Worm (Caenorhabditis elegans): ENCODE results near the gene ugt-55.

DNA sequence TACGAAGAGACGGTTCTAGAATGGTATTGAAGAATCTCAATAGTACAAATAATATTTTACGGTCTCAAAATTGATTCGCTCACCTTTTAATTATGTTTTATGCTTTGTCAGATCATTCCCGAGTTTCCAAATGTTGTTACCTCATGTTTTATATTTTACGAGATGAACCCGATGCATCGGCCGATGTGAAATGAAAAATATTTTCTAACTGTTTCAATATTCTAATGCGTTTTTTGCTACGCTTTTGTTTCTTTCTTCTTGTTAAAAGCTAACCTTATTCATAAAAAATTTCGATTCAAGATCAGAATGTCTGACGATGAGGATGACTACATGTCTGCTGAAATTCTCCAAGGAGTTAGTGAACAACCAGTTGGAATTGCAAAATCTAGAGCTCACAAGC lies 5.5 kb upstream of the ugt-55 start, which contains the start of gene T04H1.5:
- TF ChIP-seq elt-2 (tag; optimal IDR thresholded peaks at IDR 0.05): no peak
- no peak for TF ChIP-seq C38D4.7 (GFP tag; optimal IDR thresholded peaks at IDR 0.05)
- TF ChIP-seq nfya-1 (tag; optimal IDR thresholded peaks at IDR 0.05): no peak

Data from whole organism, late embryonic.